Worm (Caenorhabditis elegans) whole organism, L4/young adult: ENCODE measurements around the gene osm-7.

ENCODE experiments used
- W03F9.2 ChIP-seq: fragments of 150-350 bp; optimal IDR thresholded peaks from 2 replicates; lab custom pipeline; 2014; ENCODE audit warnings: missing biosample characterization, missing genetic modification characterization
- him-1 ChIP-seq: sonication (generic microtip); optimal IDR thresholded peaks from 2 replicates; lab custom pipeline; 2016; ENCODE audit warnings: missing genotype, missing genetic modification reagents, missing genetic modification characterization, missing compliant biosample characterization

DNA sequence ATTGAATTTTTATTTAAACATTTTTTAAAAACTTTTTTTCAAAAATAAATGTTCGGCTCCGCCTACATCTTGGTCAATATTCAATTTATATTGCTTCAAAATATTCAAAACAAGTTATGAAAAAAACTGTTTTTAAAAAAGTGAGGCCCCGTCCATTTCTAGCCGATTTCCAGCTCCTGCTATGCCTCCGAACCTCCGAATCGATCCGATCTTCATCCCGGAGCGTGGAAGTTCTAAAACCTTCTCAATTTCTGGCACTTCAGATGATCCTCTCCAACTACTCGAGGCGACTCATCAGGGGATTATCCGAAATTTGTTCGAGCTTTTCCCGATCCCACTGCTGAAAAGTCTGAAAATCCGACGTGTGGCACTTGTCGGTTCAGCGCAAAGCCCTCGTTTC is 38.2 kb downstream of the osm-7 start:
- no peak for TF ChIP-seq W03F9.2
- no peak for TF ChIP-seq him-1
